Worm (Caenorhabditis elegans): Measurements from ENCODE around the gene C13F10.7.
A peak's percentile ranks its signal among the peaks of the same experiment; 100 is the strongest.

ce11 chrV:7224353-7224752 lies 1.3 kb upstream of the C13F10.7 start:
- TF ChIP-seq unc-62 (GFP tag; optimal IDR thresholded peaks at IDR 0.05 in 1 of 2) = peak in 1 of 2 experiments; percentile 60
- TF ChIP-seq unc-62 (tag; optimal IDR thresholded peaks at IDR 0.05) = no peak
- TF ChIP-seq vab-7 (GFP tag; IDR thresholded peaks at IDR 0.05) = no peak
- TF ChIP-seq pqm-1 (tag; optimal IDR thresholded peaks at IDR 0.05) = no peak
- no peak for TF ChIP-seq nhr-28 (tag; optimal IDR thresholded peaks at IDR 0.05)
- no peak for TF ChIP-seq rbr-2 (tag; optimal IDR thresholded peaks at IDR 0.05)
- no peak for TF ChIP-seq daf-8 (GFP tag; IDR thresholded peaks at IDR 0.05)
- no peak for TF ChIP-seq skn-1 (tag; optimal IDR thresholded peaks at IDR 0.05)
- no peak for TF ChIP-seq nhr-10 (tag; optimal IDR thresholded peaks at IDR 0.05)
- no peak for TF ChIP-seq nhr-76 (tag; optimal IDR thresholded peaks at IDR 0.05)
- TF ChIP-seq mdt-29 (GFP tag; IDR thresholded peaks at IDR 0.05) = no peak
- no peak for TF ChIP-seq lir-3 (tag; optimal IDR thresholded peaks at IDR 0.05)
- TF ChIP-seq jun-1 (tag; optimal IDR thresholded peaks at IDR 0.05) = no peak
- no peak for TF ChIP-seq arid-1 (GFP tag; conservative IDR thresholded peaks at IDR 0.05)
- TF ChIP-seq ceh-32 (tag; optimal IDR thresholded peaks at IDR 0.05; ENCODE audit: poor library complexity) = no peak

Data from whole organism, L4 larva.